Fruit fly (Drosophila melanogaster): Measurements from ENCODE around the gene Chd1.

DNA sequence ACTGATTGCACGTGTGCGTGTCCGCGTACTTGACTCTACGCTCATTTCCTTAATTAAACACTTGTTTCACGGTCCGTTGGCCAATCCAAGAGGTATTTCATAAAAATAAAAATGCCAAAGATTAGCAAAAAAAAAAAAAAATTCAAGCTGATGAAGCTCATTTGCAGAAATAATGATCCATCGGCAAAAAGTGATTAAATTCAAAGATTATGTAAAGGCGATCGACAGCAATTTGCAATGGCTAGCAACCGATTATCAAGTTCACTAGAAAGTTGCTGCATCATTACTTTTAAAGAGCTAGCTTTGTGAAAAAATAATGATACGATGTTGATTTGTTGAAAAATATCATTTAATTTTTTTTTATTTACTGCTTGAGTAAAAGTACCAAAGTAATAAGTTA, 21.9 kb upstream of the Chd1 start:
- TF ChIP-seq cic (GFP tag; optimal IDR thresholded peaks at IDR 0.05) (no peak), pad (GFP tag; optimal IDR thresholded peaks at IDR 0.05) (no peak), ovo (GFP tag; optimal IDR thresholded peaks at IDR 0.05) (no peak), CG7101 (tag; optimal IDR thresholded peaks at IDR 0.05) (no peak), tj (GFP tag; optimal IDR thresholded peaks at IDR 0.05) (peak; percentile 96)
